Fruit fly (Drosophila melanogaster) whole organism, embryonic: ENCODE data around the gene Papss.

Experiments
- Abd-B ChIP-seq: fragments of 200-800 bp; sonication (Bioruptor generic); optimal IDR thresholded peaks from 2 replicates; lab custom pipeline; 2018; ENCODE audit warnings: missing biosample characterization, mild to moderate bottlenecking, missing genetic modification characterization, moderate library complexity
- Atf-2 ChIP-seq: fragments of 200-800 bp; sonication (Bioruptor generic); optimal IDR thresholded peaks from 2 replicates; lab custom pipeline; 2016; ENCODE audit warnings: missing biosample characterization, missing genetic modification characterization
- CG10209 ChIP-seq: fragments of 200-800 bp; sonication (Bioruptor generic); optimal IDR thresholded peaks from 3 replicates; lab custom pipeline; 2017; ENCODE audit warnings: missing biosample characterization, mild to moderate bottlenecking, missing genetic modification characterization, missing genetic modification reagents
- CG10959 ChIP-seq: fragments of 200-800 bp; sonication (Bioruptor generic); IDR thresholded peaks from 2 replicates; pipeline ENCODE4 v1.3.6; 2022; ENCODE audit warnings: missing biosample characterization, missing genetic modification characterization
- CG10979 ChIP-seq: fragments of 200-800 bp; sonication (Bioruptor generic); optimal IDR thresholded peaks from 2 replicates; lab custom pipeline; 2018; ENCODE audit warnings: missing biosample characterization, mild to moderate bottlenecking, missing genetic modification characterization, moderate library complexity
- CG11398 ChIP-seq: fragments of 200-800 bp; sonication (Bioruptor generic); optimal IDR thresholded peaks from 2 replicates; lab custom pipeline; 2016; ENCODE audit warnings: missing biosample characterization, missing genetic modification characterization
- CG11504 ChIP-seq: fragments of 200-800 bp; sonication (Bioruptor generic); optimal IDR thresholded peaks from 3 replicates; lab custom pipeline; 2019; ENCODE audit warnings: missing biosample characterization, mild to moderate bottlenecking, missing genetic modification characterization, moderate library complexity
- CG11723 ChIP-seq: fragments of 200-800 bp; sonication (Bioruptor generic); optimal IDR thresholded peaks from 2 replicates; lab custom pipeline; 2017; ENCODE audit warnings: missing biosample characterization, mild to moderate bottlenecking, missing genetic modification characterization
- CG1233 ChIP-seq: fragments of 200-800 bp; sonication (Bioruptor generic); optimal IDR thresholded peaks from 4 replicates; lab custom pipeline; 2018; ENCODE audit warnings: missing biosample characterization, mild to moderate bottlenecking, missing genetic modification characterization
- CG12659 ChIP-seq: fragments of 200-800 bp; sonication (Bioruptor generic); optimal IDR thresholded peaks from 3 replicates; lab custom pipeline; 2017; ENCODE audit warnings: mild to moderate bottlenecking, missing biosample characterization, missing genetic modification reagents, missing genetic modification characterization
- CG13894 ChIP-seq: fragments of 200-800 bp; sonication (Bioruptor generic); optimal IDR thresholded peaks from 3 replicates; lab custom pipeline; 2018; ENCODE audit warnings: missing biosample characterization, mild to moderate bottlenecking, missing genetic modification characterization, moderate library complexity
- CG17186 ChIP-seq: fragments of 200-800 bp; sonication (Bioruptor generic); optimal IDR thresholded peaks from 3 replicates; lab custom pipeline; 2017; ENCODE audit warnings: missing biosample characterization, missing genetic modification reagents, missing genetic modification characterization
- CG2199 ChIP-seq: fragments of 200-800 bp; sonication (Bioruptor generic); IDR thresholded peaks from 3 replicates; pipeline ENCODE4 v1.3.6; 2022; ENCODE audit warnings: missing biosample characterization, missing genetic modification characterization
- CG2889 ChIP-seq: fragments of 200-800 bp; sonication (Bioruptor generic); IDR thresholded peaks from 3 replicates; pipeline ENCODE4 v1.3.6; 2022; ENCODE audit warnings: missing biosample characterization, missing genetic modification characterization
- CG30020 ChIP-seq: fragments of 200-800 bp; optimal IDR thresholded peaks from 2 replicates; lab custom pipeline; 2019; ENCODE audit warnings: missing biosample characterization, mild to moderate bottlenecking, missing genetic modification characterization, moderate library complexity
- CG30431 ChIP-seq: fragments of 200-800 bp; sonication (Bioruptor generic); optimal IDR thresholded peaks from 2 replicates; lab custom pipeline; 2017; ENCODE audit warnings: missing biosample characterization, missing genetic modification characterization
- CG3163 ChIP-seq: fragments of 200-800 bp; sonication (Bioruptor generic); optimal IDR thresholded peaks from 3 replicates; lab custom pipeline; 2016; ENCODE audit warnings: missing biosample characterization, missing genetic modification characterization
- CG32532 ChIP-seq: fragments of 200-800 bp; sonication (Bioruptor generic); IDR thresholded peaks from 2 replicates; pipeline ENCODE4 v1.3.6; 2022; ENCODE audit warnings: missing biosample characterization, missing genetic modification characterization
- CG32772 ChIP-seq: fragments of 200-800 bp; sonication (Bioruptor generic); IDR thresholded peaks from 2 replicates; pipeline ENCODE4 v1.3.6; 2022; ENCODE audit warnings: missing biosample characterization, missing genetic modification characterization
- CG3995 ChIP-seq: fragments of 200-800 bp; sonication (Bioruptor generic); optimal IDR thresholded peaks from 3 replicates; lab custom pipeline; 2016; ENCODE audit warnings: missing biosample characterization, missing genetic modification characterization
- CG4360 ChIP-seq: fragments of 200-800 bp; sonication (Bioruptor generic); IDR thresholded peaks from 2 replicates; pipeline ENCODE4 v1.3.6; 2022; ENCODE audit warnings: missing biosample characterization, missing genetic modification characterization
- CG4404 ChIP-seq: fragments of 200-800 bp; sonication (Bioruptor generic); IDR thresholded peaks from 2 replicates; pipeline ENCODE4 v1.3.6; 2022; ENCODE audit warnings: missing biosample characterization, missing genetic modification characterization
- CG6654 ChIP-seq: fragments of 200-800 bp; sonication (Bioruptor generic); optimal IDR thresholded peaks from 2 replicates; lab custom pipeline; 2017; ENCODE audit warnings: missing biosample characterization, mild to moderate bottlenecking, missing genetic modification characterization
- CG7987 ChIP-seq: fragments of 200-800 bp; sonication (Bioruptor generic); optimal IDR thresholded peaks from 2 replicates; lab custom pipeline; 2018; ENCODE audit warnings: missing biosample characterization, mild to moderate bottlenecking, missing genetic modification characterization, moderate library complexity
- CG8290 ChIP-seq, 3 experiments: fragments of 200-800 bp; sonication (Bioruptor generic); optimal IDR thresholded peaks; 2 replicates each; lab custom pipeline; 2016 to 2019; ENCODE audit warnings: missing biosample characterization in 3 of 3, missing genetic modification characterization in 3 of 3, mild to moderate bottlenecking in 2 of 3, moderate library complexity in 1 of 3
- CG9797 ChIP-seq: fragments of 200-800 bp; sonication (Bioruptor generic); optimal IDR thresholded peaks from 3 replicates; lab custom pipeline; 2018; ENCODE audit warnings: missing biosample characterization, mild to moderate bottlenecking, missing genetic modification characterization
- CG9932 ChIP-seq: fragments of 200-800 bp; sonication (Bioruptor generic); IDR thresholded peaks from 2 replicates; pipeline ENCODE4 v1.3.6; 2022; ENCODE audit warnings: missing biosample characterization, missing genetic modification characterization
- Dip2 ChIP-seq: fragments of 200-800 bp; sonication (Bioruptor generic); IDR thresholded peaks from 2 replicates; pipeline ENCODE4 v1.3.6; 2022; ENCODE audit warnings: missing biosample characterization, missing genetic modification characterization
- Hr39 ChIP-seq: fragments of >200 bp; optimal IDR thresholded peaks from 2 replicates; lab custom pipeline; 2017
- Hr51 ChIP-seq, 2 experiments: fragments of 200-800 bp; sonication (Bioruptor generic); optimal IDR thresholded peaks; 2 replicates in 1 of 2; 3 replicates in 1 of 2; lab custom pipeline; 2016 to 2018; ENCODE audit warnings: missing biosample characterization in 2 of 2, missing genetic modification characterization in 2 of 2, mild to moderate bottlenecking in 1 of 2, moderate library complexity in 1 of 2
- Hr78 ChIP-seq, 2 experiments: fragments of 200-800 bp in 1 of 2; fragments of >200 bp in 1 of 2; sonication (Bioruptor generic) in 1 of 2; optimal IDR thresholded peaks; 2 replicates each; lab custom pipeline; 2017 to 2019; ENCODE audit warnings: missing biosample characterization in 2 of 2, missing genetic modification characterization in 2 of 2, mild to moderate bottlenecking in 1 of 2, moderate library complexity in 1 of 2
- Mrtf ChIP-seq: fragments of 200-800 bp; sonication (Bioruptor generic); IDR thresholded peaks from 3 replicates; pipeline ENCODE4 v1.3.6; 2022; ENCODE audit warnings: missing biosample characterization, missing genetic modification characterization
- Tbp ChIP-seq: fragments of >200 bp; optimal IDR thresholded peaks from 2 replicates; lab custom pipeline; 2018; ENCODE audit warnings: missing biosample characterization, missing genetic modification characterization
- ash1 ChIP-seq: fragments of 200-800 bp; sonication (Bioruptor generic); optimal IDR thresholded peaks from 2 replicates; lab custom pipeline; 2018; ENCODE audit warnings: missing biosample characterization, mild to moderate bottlenecking, missing genetic modification characterization
- caup ChIP-seq: fragments of 200-800 bp; sonication (Bioruptor generic); optimal IDR thresholded peaks from 3 replicates; lab custom pipeline; 2017; ENCODE audit warnings: missing biosample characterization, mild to moderate bottlenecking, missing genetic modification characterization, moderate library complexity; ENCODE audit not compliant: severe bottlenecking
- chif ChIP-seq, 2 experiments: fragments of 200-800 bp; sonication (Bioruptor generic); optimal IDR thresholded peaks; 3 replicates each; lab custom pipeline; 2016; ENCODE audit warnings: missing biosample characterization in 2 of 2, missing genetic modification characterization in 2 of 2
- dimm ChIP-seq: fragments of 200-800 bp; sonication (Bioruptor generic); IDR thresholded peaks from 2 replicates; pipeline ENCODE4 v1.3.6; 2022; ENCODE audit warnings: missing biosample characterization, missing genetic modification characterization
- gce ChIP-seq: fragments of 200-800 bp; sonication (Bioruptor generic); IDR thresholded peaks from 3 replicates; pipeline ENCODE4 v1.3.6; 2022; ENCODE audit warnings: missing biosample characterization, missing genetic modification characterization
- gt ChIP-seq: fragments of 200-800 bp; sonication (Bioruptor generic); IDR thresholded peaks from 2 replicates; pipeline ENCODE4 v1.3.6; 2022; ENCODE audit warnings: missing biosample characterization, missing genetic modification characterization
- kay ChIP-seq: fragments of 200-800 bp; sonication (Bioruptor generic); optimal IDR thresholded peaks from 2 replicates; lab custom pipeline; 2016; ENCODE audit warnings: missing biosample characterization, missing genetic modification characterization
- lov ChIP-seq, 2 experiments: fragments of 200-800 bp in 1 of 2; fragments of >200 bp in 1 of 2; sonication (Bioruptor generic) in 1 of 2; IDR thresholded peaks in 1 of 2; optimal IDR thresholded peaks in 1 of 2; 2 replicates in 1 of 2; 3 replicates in 1 of 2; pipeline versions ENCODE4 v1.3.6 to Lab custom; 2017 to 2022; ENCODE audit warnings: missing biosample characterization in 1 of 2, missing genetic modification characterization in 1 of 2
- pho ChIP-seq: fragments of 200-800 bp; sonication (Bioruptor generic); optimal IDR thresholded peaks from 2 replicates; lab custom pipeline; 2016; ENCODE audit warnings: missing biosample characterization, missing genetic modification characterization
- prd ChIP-seq, 3 experiments: fragments of >200 bp in 2 of 3; fragments of 200-800 bp in 1 of 3; sonication (Bioruptor generic) in 1 of 3; optimal IDR thresholded peaks in 2 of 3; IDR thresholded peaks in 1 of 3; 2 replicates in 2 of 3; 3 replicates in 1 of 3; pipeline versions ENCODE4 v1.3.6 to Lab custom; 2017 to 2022; ENCODE audit warnings: missing biosample characterization in 1 of 3, missing genetic modification characterization in 1 of 3
- sd ChIP-seq: fragments of 200-800 bp; sonication (Bioruptor generic); optimal IDR thresholded peaks from 3 replicates; lab custom pipeline; 2018; ENCODE audit warnings: missing biosample characterization, mild to moderate bottlenecking, missing genetic modification characterization, moderate library complexity
- slbo ChIP-seq: fragments of 200-800 bp; sonication (Bioruptor generic); IDR thresholded peaks from 2 replicates; pipeline ENCODE4 v1.3.6; 2022; ENCODE audit warnings: missing biosample characterization, missing genetic modification characterization
- stc ChIP-seq: fragments of 200-800 bp; sonication (Bioruptor generic); IDR thresholded peaks from 2 replicates; pipeline ENCODE4 v1.3.6; 2022; ENCODE audit warnings: missing biosample characterization, missing genetic modification characterization
- tx ChIP-seq: fragments of 200-800 bp; sonication (Bioruptor generic); optimal IDR thresholded peaks from 2 replicates; lab custom pipeline; 2016; ENCODE audit warnings: missing biosample characterization, missing genetic modification characterization

The Papss gene

DNA sequence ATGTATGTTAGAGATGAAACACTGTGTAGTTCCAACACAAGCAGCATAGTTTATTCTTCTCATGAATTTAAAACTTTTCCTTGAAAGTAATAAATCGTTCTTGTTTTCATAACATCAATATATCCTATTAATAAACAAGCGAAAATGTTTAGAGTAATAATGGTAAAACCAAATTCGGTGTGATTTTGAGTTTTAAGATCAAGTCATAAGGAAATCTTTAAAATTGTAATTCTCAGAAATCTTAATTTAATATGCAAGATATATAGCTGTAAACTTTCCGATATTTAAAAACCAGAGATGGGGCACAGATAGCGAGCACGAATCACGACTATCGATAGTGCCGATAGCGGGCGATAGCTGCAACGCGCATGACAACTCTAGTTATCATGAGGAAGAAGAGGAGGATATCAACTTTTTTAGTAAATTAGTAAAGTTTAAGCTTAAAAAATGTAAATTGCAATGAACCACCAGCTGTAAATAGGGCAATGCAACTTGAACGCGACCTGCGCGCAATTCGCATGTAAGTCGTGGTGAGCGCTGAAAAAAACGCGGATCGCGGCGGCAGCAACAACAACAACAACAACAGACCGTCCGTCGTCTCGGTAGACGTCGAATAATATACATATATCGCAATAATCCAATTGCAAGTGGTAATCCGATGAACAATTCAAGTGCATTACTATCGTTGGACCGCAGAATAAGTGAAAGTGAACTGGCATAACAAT is 27.1 kb upstream of the Papss start, which contains the start of the genes Fibp and Deaf1 (continued):
- peak; percentile 66 for TF ChIP-seq kay (GFP tag; lab: Kevin White, UChicago)
- TF ChIP-seq Atf-2 (GFP tag; lab: Kevin White, UChicago), result peak; percentile 85
- peak; percentile 51 for TF ChIP-seq CG9797 (GFP tag; lab: Kevin White, UChicago)
- TF ChIP-seq Tbp (GFP tag; lab: Kevin White, UChicago), result no peak
- no peak for TF ChIP-seq stc
- TF ChIP-seq CG11398, result no peak
- no peak for TF ChIP-seq Dip2 (GFP tag; lab: Robert Waterston, UW)
- peak; percentile 11 for TF ChIP-seq CG6654 (GFP tag; lab: Kevin White, UChicago)
- TF ChIP-seq Mrtf (GFP tag; lab: Robert Waterston, UW), result 0 out of 3 replicates have a peak, but pooled peaks have one; percentile 39
- peak; percentile 87 for TF ChIP-seq Abd-B (GFP tag; lab: Kevin White, UChicago)
- TF ChIP-seq CG3995 (GFP tag; lab: Kevin White, UChicago), result peak; percentile 50
- peak; percentile 79 for TF ChIP-seq CG11504 (tag; lab: Kevin White, UChicago)
- no peak for TF ChIP-seq CG11723
- peak; percentile 87 for TF ChIP-seq slbo
- no peak; the same call in 2 of the 3 replicates for TF ChIP-seq gce (GFP tag; lab: Robert Waterston, UW)
- peak; percentile 46 for TF ChIP-seq CG30431 (GFP tag; lab: Kevin White, UChicago)
- no peak for TF ChIP-seq ash1 (GFP tag; lab: Kevin White, UChicago)
- peak; percentile 30 for TF ChIP-seq sd
- TF ChIP-seq CG13894 (tag; lab: Kevin White, UChicago), result peak; percentile 58
- TF ChIP-seq CG1233, result peak; percentile 72
- TF ChIP-seq Hr78 (GFP tag; optimal IDR thresholded peaks at IDR 0.05; lab: Kevin White, UChicago), result no peak
- TF ChIP-seq CG9932 (GFP tag; lab: Robert Waterston, UW), result peak; percentile 96
- TF ChIP-seq gt, result no peak
- TF ChIP-seq CG12659 (GFP tag; lab: Kevin White, UChicago), result peak; percentile 86
- TF ChIP-seq CG2199 (GFP tag; lab: Robert Waterston, UW), result no peak; the same call in 2 of the 3 replicates
- peak; percentile 54 for TF ChIP-seq CG10979 (tag; lab: Kevin White, UChicago)
- TF ChIP-seq CG4360 (GFP tag; lab: Robert Waterston, UW), result peak; percentile 96
- TF ChIP-seq tx, result peak; percentile 82
- peak; percentile 62; the same call in 1 of the 3 replicates for TF ChIP-seq CG2889
- TF ChIP-seq CG32772 (GFP tag; lab: Robert Waterston, UW), result peak; percentile 43; the same call in 1 of the 2 replicates
- peak; percentile 46 for TF ChIP-seq caup
- peak; percentile 54 for TF ChIP-seq CG10209 (GFP tag; lab: Kevin White, UChicago)
- peak; percentile 83 for TF ChIP-seq CG8290 (GFP tag; optimal IDR thresholded peaks at IDR 0.05; lab: Kevin White, UChicago)
- TF ChIP-seq CG8290 (tag; optimal IDR thresholded peaks at IDR 0.05; lab: Kevin White, UChicago), result peak; percentile 48 to 91
- peak; percentile 78 for TF ChIP-seq CG30020 (tag; lab: Kevin White, UChicago)
- no peak for TF ChIP-seq prd (optimal IDR thresholded peaks at IDR 0.05; lab: Kevin White, UChicago)
- TF ChIP-seq prd (GFP tag; IDR thresholded peaks at IDR 0.05; lab: Robert Waterston, UW), result peak; percentile 70
- no peak for TF ChIP-seq dimm
- no peak for TF ChIP-seq CG10959
- no peak for TF ChIP-seq Hr39
- peak; percentile 82 for TF ChIP-seq CG32532 (GFP tag; lab: Robert Waterston, UW)
- TF ChIP-seq pho, result peak; percentile 89
- peak; percentile 8 for TF ChIP-seq CG7987 (GFP tag; lab: Kevin White, UChicago)
- no peak for TF ChIP-seq lov (optimal IDR thresholded peaks at IDR 0.05; lab: Kevin White, UChicago)
- TF ChIP-seq lov (GFP tag; IDR thresholded peaks at IDR 0.05; lab: Robert Waterston, UW), result 0 out of 3 replicates have a peak, but pooled peaks have one; percentile 22
- TF ChIP-seq Hr51 (GFP tag; optimal IDR thresholded peaks at IDR 0.05; lab: Kevin White, UChicago), result peak; percentile 73 to 82
- TF ChIP-seq CG3163, result peak; percentile 56
- peak; percentile 58 for TF ChIP-seq CG17186 (GFP tag; lab: Kevin White, UChicago)
- TF ChIP-seq CG4404 (GFP tag; lab: Robert Waterston, UW), result peak; percentile 49; the same call in 1 of the 2 replicates
- peak; percentile 75 to 80 for TF ChIP-seq chif (GFP tag; optimal IDR thresholded peaks at IDR 0.05; lab: Kevin White, UChicago)
